Worm (Caenorhabditis elegans): ENCODE data around the gene tpa-1.

- TF ChIP-seq elt-3 (tag; optimal IDR thresholded peaks at IDR 0.05) (no peak), elt-1 (tag; optimal IDR thresholded peaks at IDR 0.05; ENCODE audit: borderline replicate concordance, insufficient read depth) (no peak), ztf-11 (tag; optimal IDR thresholded peaks at IDR 0.05) (no peak)
Measured at ce11 chrIV:102848-103247, 11.1 kb downstream of the tpa-1 start.

Data from whole organism, mixed stage, embryonic.